Worm (Caenorhabditis elegans) whole organism, L2 larva: ENCODE results near the gene lyst-1.

Experiments
- C34F6.9 ChIP-seq: fragments of 150-350 bp; optimal IDR thresholded peaks from 2 replicates; lab custom pipeline; 2014; ENCODE audit warnings: missing biosample characterization, missing genetic modification characterization
- F13H6.1 ChIP-seq: sonication (generic microtip); optimal IDR thresholded peaks from 2 replicates; lab custom pipeline; 2016; ENCODE audit warnings: missing genetic modification characterization, missing compliant biosample characterization
- R02D3.7 ChIP-seq: fragments of 150-350 bp; optimal IDR thresholded peaks from 2 replicates; lab custom pipeline; 2014; ENCODE audit warnings: missing biosample characterization, missing genetic modification characterization
- Y55F3AM.14 ChIP-seq: fragments of 200-800 bp; sonication (Bioruptor generic); optimal IDR thresholded peaks from 2 replicates; lab custom pipeline; 2018; ENCODE audit warnings: mild to moderate bottlenecking, missing genetic modification characterization, missing compliant biosample characterization
- alr-1 ChIP-seq: fragments of 150-350 bp; optimal IDR thresholded peaks from 2 replicates; lab custom pipeline; 2014; ENCODE audit warnings: missing biosample characterization, missing genetic modification characterization
- ama-1 ChIP-seq: fragments of 150-350 bp; optimal IDR thresholded peaks from 2 replicates; lab custom pipeline; 2018; ENCODE audit warnings: inconsistent platforms
- blmp-1 ChIP-seq: sonication (generic microtip); optimal IDR thresholded peaks from 2 replicates; lab custom pipeline; 2017; ENCODE audit warnings: missing genetic modification characterization, mild to moderate bottlenecking, missing compliant biosample characterization, antibody characterized with exemption, moderate library complexity; ENCODE audit not compliant: insufficient read depth
- ceh-16 ChIP-seq: fragments of 150-350 bp; optimal IDR thresholded peaks from 2 replicates; lab custom pipeline; 2014; ENCODE audit warnings: missing biosample characterization, missing genetic modification characterization
- ceh-82 ChIP-seq: fragments of 150-350 bp; optimal IDR thresholded peaks from 2 replicates; lab custom pipeline; 2014; ENCODE audit warnings: missing biosample characterization, missing genetic modification characterization
- crh-2 ChIP-seq: sonication (generic microtip); optimal IDR thresholded peaks from 2 replicates; lab custom pipeline; 2017; ENCODE audit warnings: missing biosample characterization, missing genetic modification characterization
- dmd-4 ChIP-seq: sonication (generic microtip); optimal IDR thresholded peaks from 2 replicates; lab custom pipeline; 2017; ENCODE audit warnings: missing biosample characterization, missing genetic modification characterization
- egl-27 ChIP-seq: sonication (generic microtip); optimal IDR thresholded peaks from 3 replicates; lab custom pipeline; 2017; ENCODE audit warnings: missing biosample characterization, missing genetic modification reagents, missing genetic modification characterization
- elt-3 ChIP-seq: sonication (generic microtip); optimal IDR thresholded peaks from 2 replicates; lab custom pipeline; 2017; ENCODE audit warnings: missing biosample characterization, missing genetic modification characterization
- fos-1 ChIP-seq: fragments of 150-350 bp; optimal IDR thresholded peaks from 2 replicates; lab custom pipeline; 2014; ENCODE audit warnings: missing biosample characterization, missing genetic modification characterization
- lin-11 ChIP-seq: fragments of 150-350 bp; sonication (generic microtip); optimal IDR thresholded peaks from 2 replicates; lab custom pipeline; 2014; ENCODE audit warnings: missing biosample characterization, missing genetic modification characterization, inconsistent platforms, mixed read lengths
- lin-13 ChIP-seq: fragments of 150-350 bp; optimal IDR thresholded peaks from 2 replicates; lab custom pipeline; 2014; ENCODE audit warnings: missing biosample characterization, missing genetic modification reagents, missing genetic modification characterization
- lin-39 ChIP-seq: fragments of 150-350 bp; optimal IDR thresholded peaks from 2 replicates; lab custom pipeline; 2014; ENCODE audit warnings: missing biosample characterization, missing genetic modification reagents, missing genetic modification characterization
- lsy-2 ChIP-seq, 2 experiments: fragments of 150-350 bp in 1 of 2; sonication (generic microtip) in 1 of 2; optimal IDR thresholded peaks; 2 replicates each; lab custom pipeline; 2014 to 2017; ENCODE audit warnings: missing biosample characterization in 2 of 2, missing genetic modification characterization in 2 of 2
- mab-5 ChIP-seq: fragments of 150-350 bp; optimal IDR thresholded peaks from 2 replicates; lab custom pipeline; 2014; ENCODE audit warnings: missing biosample characterization, missing genetic modification characterization
- mdl-1 ChIP-seq, 2 experiments: fragments of 150-350 bp in 1 of 2; sonication (generic microtip) in 1 of 2; optimal IDR thresholded peaks; 2 replicates each; lab custom pipeline; 2017; ENCODE audit warnings: missing biosample characterization in 2 of 2, missing genetic modification characterization in 2 of 2
- nhr-10 ChIP-seq: sonication (generic microtip); optimal IDR thresholded peaks from 2 replicates; lab custom pipeline; 2017; ENCODE audit warnings: missing biosample characterization, missing genetic modification characterization
- nhr-129 ChIP-seq: fragments of 150-350 bp; optimal IDR thresholded peaks from 2 replicates; lab custom pipeline; 2014; ENCODE audit warnings: missing biosample characterization, missing genetic modification characterization
- nhr-21 ChIP-seq: fragments of 150-350 bp; optimal IDR thresholded peaks from 2 replicates; lab custom pipeline; 2014; ENCODE audit warnings: missing biosample characterization, missing genetic modification characterization
- nhr-23 ChIP-seq: fragments of 150-350 bp; optimal IDR thresholded peaks from 2 replicates; lab custom pipeline; 2014; ENCODE audit warnings: missing biosample characterization, missing genetic modification reagents, missing genetic modification characterization
- nhr-25 ChIP-seq: fragments of 150-350 bp; sonication (generic microtip); optimal IDR thresholded peaks from 3 replicates; lab custom pipeline; 2014; ENCODE audit warnings: missing biosample characterization, missing genetic modification characterization
- nhr-6 ChIP-seq: fragments of 150-350 bp; optimal IDR thresholded peaks from 2 replicates; lab custom pipeline; 2014; ENCODE audit warnings: missing biosample characterization, missing genetic modification characterization
- peb-1 ChIP-seq: fragments of 150-350 bp; optimal IDR thresholded peaks from 2 replicates; lab custom pipeline; 2014; ENCODE audit warnings: missing biosample characterization, missing genetic modification characterization
- skn-1 ChIP-seq: sonication (generic microtip); optimal IDR thresholded peaks from 2 replicates; lab custom pipeline; 2017; ENCODE audit warnings: missing biosample characterization, missing genetic modification characterization
- sma-3 ChIP-seq: sonication (generic microtip); optimal IDR thresholded peaks from 2 replicates; lab custom pipeline; 2016; ENCODE audit warnings: missing genetic modification reagents, missing genetic modification characterization, missing compliant biosample characterization
- sma-9 ChIP-seq, 2 experiments: fragments of 150-350 bp in 1 of 2; sonication (generic microtip) in 1 of 2; optimal IDR thresholded peaks; 2 replicates each; lab custom pipeline; 2014 to 2016; ENCODE audit warnings: missing genetic modification characterization in 2 of 2, mild to moderate bottlenecking in 1 of 2, missing biosample characterization in 1 of 2, missing compliant biosample characterization in 1 of 2, missing genetic modification reagents in 1 of 2, moderate library complexity in 1 of 2
- unc-39 ChIP-seq: fragments of 150-350 bp; optimal IDR thresholded peaks from 2 replicates; lab custom pipeline; 2014; ENCODE audit warnings: missing biosample characterization, missing genetic modification characterization
- unc-62 ChIP-seq: fragments of 150-350 bp; optimal IDR thresholded peaks from 2 replicates; lab custom pipeline; 2014; ENCODE audit warnings: missing biosample characterization, missing genetic modification reagents, missing genetic modification characterization
- zag-1 ChIP-seq: fragments of 150-350 bp; optimal IDR thresholded peaks from 2 replicates; lab custom pipeline; 2014; ENCODE audit warnings: missing biosample characterization, missing genetic modification characterization
- ztf-4 ChIP-seq: fragments of 150-350 bp; optimal IDR thresholded peaks from 2 replicates; lab custom pipeline; 2014; ENCODE audit warnings: missing biosample characterization, missing genetic modification characterization

Gene lyst-1

DNA sequence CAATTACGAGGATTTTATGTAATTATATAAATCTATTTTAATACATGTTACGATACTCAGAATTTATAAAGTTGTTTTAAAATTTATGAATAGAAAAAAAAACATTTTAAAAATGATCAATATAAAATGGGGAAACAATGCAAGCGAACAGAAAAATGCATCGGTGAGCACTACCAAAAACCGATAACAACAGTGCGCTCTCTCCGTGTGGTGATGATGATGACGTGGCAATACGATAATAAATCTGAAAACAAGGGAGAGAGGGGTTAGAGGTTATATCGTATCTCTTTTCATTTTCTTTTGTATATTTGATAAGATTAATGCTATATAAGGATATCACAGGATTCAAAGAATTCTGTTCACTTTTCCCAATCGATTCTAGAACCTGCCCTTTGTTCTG is 5.0 kb upstream of the lyst-1 start:
- TF ChIP-seq F13H6.1 (tag; lab: Kevin White, UChicago) (no peak), nhr-10 (tag; lab: Kevin White, UChicago) (no peak), sma-9 (GFP tag; optimal IDR thresholded peaks at IDR 0.05; lab: Kevin White, UChicago) (no peak), sma-9 (tag; optimal IDR thresholded peaks at IDR 0.05; lab: Kevin White, UChicago) (no peak), R02D3.7 (no peak), ama-1 (no peak), egl-27 (no peak), fos-1 (peak; percentile 7), peb-1 (tag; lab: Kevin White, UChicago) (no peak), crh-2 (tag; lab: Kevin White, UChicago) (peak; percentile 87), lsy-2 (tag; optimal IDR thresholded peaks at IDR 0.05; lab: Kevin White, UChicago) (no peak), mab-5 (tag; lab: Kevin White, UChicago) (no peak)

DNA sequence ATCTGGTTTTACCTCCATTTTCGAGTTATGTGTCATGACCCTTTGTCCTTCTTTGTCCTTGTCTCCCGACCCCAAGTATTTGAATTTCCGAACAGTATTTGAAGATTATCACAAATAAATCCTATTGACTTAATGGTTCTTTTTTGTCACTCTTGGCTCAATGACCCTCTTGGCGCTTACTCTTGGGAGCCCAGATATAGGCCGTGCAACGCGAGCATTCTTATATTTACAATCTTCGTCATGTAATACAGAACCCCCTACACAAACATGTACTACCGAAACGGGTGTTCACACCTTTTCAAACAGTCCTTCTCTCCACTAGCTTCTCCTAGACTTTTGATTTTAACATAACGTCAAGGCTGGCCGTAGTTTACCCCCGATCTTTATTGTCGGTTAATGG is 2.7 kb upstream of the lyst-1 start, which contains the start of gene M153.5:
M153.5 (plus strand) TSS at position 301 of the 400 bp plus-strand sequence.
- TF ChIP-seq lin-11: no peak
- TF ChIP-seq elt-3 (tag; lab: Kevin White, UChicago): no peak
- no peak for TF ChIP-seq nhr-129 (tag; lab: Kevin White, UChicago)
- TF ChIP-seq peb-1 (tag; lab: Kevin White, UChicago): no peak

DNA sequence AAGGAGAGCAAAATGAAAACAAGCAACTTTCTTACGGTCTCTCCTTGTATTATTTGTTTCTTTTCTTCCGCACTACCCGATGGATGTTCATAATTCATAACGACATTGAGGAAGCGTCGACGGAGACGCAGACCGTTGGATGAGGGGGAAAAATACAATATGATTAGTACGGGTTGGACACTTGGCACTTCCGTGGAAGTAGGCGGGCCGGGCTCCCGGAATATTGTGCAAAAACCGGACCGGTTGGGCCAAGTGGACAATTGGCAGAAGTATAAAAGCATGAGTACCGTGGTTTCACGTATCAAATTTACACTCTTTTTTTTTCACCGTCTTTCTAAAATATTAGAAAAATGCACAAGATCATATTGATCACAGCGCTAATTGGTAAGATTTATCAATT is 1.6 kb upstream of the lyst-1 start, which contains the start of gene M153.3:
M153.3 (plus strand) TSS at position 301 of the 400 bp plus-strand sequence.
- TF ChIP-seq ceh-16: no peak
- no peak for TF ChIP-seq nhr-10 (tag; lab: Kevin White, UChicago)
- no peak for TF ChIP-seq sma-3 (GFP tag; lab: Kevin White, UChicago)
- TF ChIP-seq nhr-21 (tag; lab: Kevin White, UChicago): no peak

DNA sequence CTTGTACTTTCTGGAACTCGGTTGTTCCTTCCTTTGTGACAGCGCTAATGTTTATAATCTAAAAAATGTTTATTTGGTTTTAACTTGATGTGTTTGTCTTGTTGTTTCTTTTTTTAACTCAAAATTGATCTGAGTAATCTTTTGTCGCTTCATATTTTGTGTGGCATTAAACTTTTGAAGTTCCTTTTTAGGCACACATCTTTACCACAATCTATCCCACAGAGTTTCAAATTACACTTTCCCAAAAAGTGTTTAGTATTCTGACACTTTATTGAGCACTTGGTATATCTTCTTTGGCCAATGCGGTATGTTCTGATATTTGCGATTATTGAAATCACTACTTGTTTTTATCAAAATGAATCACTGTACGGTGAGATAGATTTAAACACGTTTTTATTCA is 15.6 kb downstream of the lyst-1 start, which contains the start of gene lgc-18:
lgc-18 (plus strand) TSS at position 301 of the 400 bp plus-strand sequence.
- no peak for TF ChIP-seq ztf-4
- TF ChIP-seq zag-1 (tag; lab: Kevin White, UChicago): no peak
- TF ChIP-seq sma-3 (GFP tag; lab: Kevin White, UChicago): no peak
- no peak for TF ChIP-seq mdl-1 (tag; optimal IDR thresholded peaks at IDR 0.05; lab: Kevin White, UChicago)
- TF ChIP-seq, all 48 proteins: peak for 0

DNA sequence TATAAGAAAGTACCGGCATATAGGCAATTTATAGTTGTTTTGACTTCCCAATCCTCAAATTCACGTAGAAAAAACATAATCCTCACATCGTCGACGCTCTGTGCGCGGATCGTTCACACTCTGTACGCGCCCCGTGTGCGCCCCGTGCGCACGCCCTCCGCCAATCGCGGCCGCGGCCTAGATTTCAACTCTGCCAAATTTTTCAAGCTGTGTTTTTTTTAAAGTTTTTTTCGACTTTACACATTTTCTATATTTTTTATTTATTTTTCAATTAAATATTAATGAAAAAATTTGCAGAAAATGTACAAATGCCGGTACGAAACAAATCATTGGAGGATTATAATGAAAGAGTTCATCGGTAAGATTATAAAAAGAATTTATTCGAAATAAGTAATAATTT is 17.8 kb downstream of the lyst-1 start, which contains the start of gene T01H10.11:
T01H10.11 (plus strand) TSS at position 301 of the 400 bp plus-strand sequence.
- TF ChIP-seq ztf-4: no peak
- no peak for TF ChIP-seq mdl-1 (tag; optimal IDR thresholded peaks at IDR 0.05; lab: Kevin White, UChicago)
- no peak for TF ChIP-seq blmp-1
- TF ChIP-seq nhr-25: no peak
- no peak for TF ChIP-seq zag-1 (tag; lab: Kevin White, UChicago)
- TF ChIP-seq ama-1: no peak
- no peak for TF ChIP-seq nhr-23 (tag; lab: Kevin White, UChicago)
- TF ChIP-seq peb-1 (tag; lab: Kevin White, UChicago): no peak
- TF ChIP-seq egl-27: no peak
- TF ChIP-seq F13H6.1 (tag; lab: Kevin White, UChicago): no peak
- no peak for TF ChIP-seq lin-13
- TF ChIP-seq ceh-82 (tag; lab: Kevin White, UChicago): no peak
- no peak for TF ChIP-seq sma-9 (GFP tag; optimal IDR thresholded peaks at IDR 0.05; lab: Kevin White, UChicago)
- no peak for TF ChIP-seq sma-9 (tag; optimal IDR thresholded peaks at IDR 0.05; lab: Kevin White, UChicago)
- TF ChIP-seq C34F6.9: no peak
- TF ChIP-seq skn-1 (tag; lab: Kevin White, UChicago): no peak
- no peak for TF ChIP-seq lin-39
- no peak for TF ChIP-seq dmd-4 (tag; lab: Kevin White, UChicago)
- no peak for TF ChIP-seq unc-62 (GFP tag; lab: Kevin White, UChicago)

DNA sequence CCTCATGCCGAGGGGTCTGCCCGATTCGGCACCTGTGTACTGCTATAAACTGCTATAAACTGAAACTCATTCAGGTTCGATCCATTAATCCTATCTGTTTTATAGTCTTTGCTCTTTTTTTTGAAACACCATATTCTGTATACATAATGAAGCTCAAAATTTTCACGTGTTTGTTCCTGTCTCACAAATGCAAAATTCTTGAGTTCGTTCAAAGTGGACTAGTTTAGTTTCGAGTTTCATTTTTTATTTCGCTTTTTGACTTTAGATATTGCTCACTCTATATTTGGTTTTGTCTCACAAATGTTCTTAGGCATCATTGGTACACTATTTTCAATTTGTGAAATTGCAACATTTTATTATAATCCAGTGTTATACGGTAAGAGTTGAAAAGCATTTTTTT is 19.7 kb downstream of the lyst-1 start, which contains the start of gene lgc-17:
lgc-17 (plus strand) TSS at position 301 of the 400 bp plus-strand sequence.
- TF ChIP-seq fos-1: no peak
- TF ChIP-seq nhr-6 (tag; lab: Kevin White, UChicago): no peak
- no peak for TF ChIP-seq elt-3 (tag; lab: Kevin White, UChicago)
- TF ChIP-seq alr-1 (tag; lab: Kevin White, UChicago): no peak
- no peak for TF ChIP-seq nhr-21 (tag; lab: Kevin White, UChicago)
- no peak for TF ChIP-seq zag-1 (tag; lab: Kevin White, UChicago)
- TF ChIP-seq lin-39: no peak
- no peak for TF ChIP-seq Y55F3AM.14 (GFP tag; lab: Kevin White, UChicago)
- no peak for TF ChIP-seq C34F6.9
- no peak for TF ChIP-seq mdl-1 (tag; optimal IDR thresholded peaks at IDR 0.05; lab: Kevin White, UChicago)
- TF ChIP-seq sma-9 (GFP tag; optimal IDR thresholded peaks at IDR 0.05; lab: Kevin White, UChicago): no peak
- no peak for TF ChIP-seq sma-9 (tag; optimal IDR thresholded peaks at IDR 0.05; lab: Kevin White, UChicago)
- TF ChIP-seq sma-3 (GFP tag; lab: Kevin White, UChicago): no peak
- no peak for TF ChIP-seq nhr-25
- no peak for TF ChIP-seq lsy-2 (tag; optimal IDR thresholded peaks at IDR 0.05; lab: Kevin White, UChicago)
- no peak for TF ChIP-seq dmd-4 (tag; lab: Kevin White, UChicago)
- TF ChIP-seq ama-1: no peak
- no peak for TF ChIP-seq ceh-82 (tag; lab: Kevin White, UChicago)
- TF ChIP-seq lin-11: no peak
- TF ChIP-seq unc-39 (tag; lab: Kevin White, UChicago): no peak
- TF ChIP-seq egl-27: no peak
